Fruit fly (Drosophila melanogaster) S2 (cell line): ENCODE data around the gene TFAM.

Source experiments
- CG8478 ChIP-seq: fragments of >200 bp; optimal IDR thresholded peaks from 2 replicates; lab custom pipeline; 2018
- CTCF ChIP-seq, 2 experiments: fragments of >200 bp; optimal IDR thresholded peaks; 2 replicates each; lab custom pipeline; 2018

Gene TFAM

DNA sequence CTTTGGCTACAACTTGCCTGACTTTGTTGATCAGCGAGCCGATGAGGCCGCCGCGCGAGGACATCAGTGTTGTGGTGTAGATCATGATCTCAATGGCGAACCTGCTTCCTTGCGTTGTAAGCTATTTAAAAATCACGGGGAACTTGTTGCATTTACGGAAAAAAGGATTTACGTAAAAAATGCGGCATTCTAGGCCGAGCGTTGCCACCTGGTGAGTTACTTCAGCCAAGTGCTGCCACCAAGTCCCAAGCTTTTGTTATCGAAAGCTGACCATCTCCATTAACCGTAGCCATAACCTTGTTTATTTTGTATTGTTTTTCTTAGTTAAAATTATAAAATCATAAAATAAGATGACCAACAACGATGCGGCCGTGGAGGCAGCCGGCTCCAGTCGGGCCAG, at the start of gene TFAM, which contains the start of gene CG5412:
TSS of gene TFAM (minus strand) at position 222 of the 400 bp plus-strand sequence.
TSS of gene CG5412 (plus strand) at position 265 of the 400 bp plus-strand sequence.
- TF ChIP-seq CTCF (optimal IDR thresholded peaks at IDR 0.05; lab: Kevin White, UChicago) (peak in 1 of 2 experiments; percentile 31), CG8478 (lab: Kevin White, UChicago) (no peak)

DNA sequence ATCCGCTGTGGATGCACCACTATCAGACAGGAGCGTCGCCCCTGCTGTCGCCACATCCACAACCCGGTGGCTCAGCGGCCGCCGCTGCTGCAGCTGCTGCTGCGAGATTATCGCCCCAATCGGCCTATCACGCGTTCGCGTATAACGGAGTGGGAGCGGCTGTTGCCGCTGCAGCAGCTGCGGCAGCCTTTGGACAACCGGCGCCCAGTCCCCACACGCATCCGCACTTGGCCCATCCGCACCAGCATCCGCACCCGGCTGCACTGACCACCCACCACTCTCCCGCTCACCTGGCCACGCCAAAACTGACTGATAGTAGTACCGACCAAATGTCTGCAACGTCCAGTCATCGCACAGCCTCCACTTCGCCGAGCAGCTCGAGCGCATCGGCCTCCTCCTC, 49.3 kb upstream of the TFAM start:
- TF ChIP-seq CTCF (optimal IDR thresholded peaks at IDR 0.05; lab: Kevin White, UChicago) (no peak), CG8478 (lab: Kevin White, UChicago) (no peak)

- TF ChIP-seq CG8478 (lab: Kevin White, UChicago), result no peak
- TF ChIP-seq CTCF (optimal IDR thresholded peaks at IDR 0.05; lab: Kevin White, UChicago), result peak in 1 of 2 experiments; percentile 26
Measured at dm6 chr3R:20622297-20623168, 45.7 kb upstream of the TFAM start.

dm6 chr3R:20621805-20622286, 45.0 kb upstream of the TFAM start, which contains the start of gene H:
H (plus strand) TSS chr3R:20621938.
- TF ChIP-seq CG8478 (lab: Kevin White, UChicago), result no peak
- TF ChIP-seq CTCF (optimal IDR thresholded peaks at IDR 0.05; lab: Kevin White, UChicago), result peak in 1 of 2 experiments; percentile 39

DNA sequence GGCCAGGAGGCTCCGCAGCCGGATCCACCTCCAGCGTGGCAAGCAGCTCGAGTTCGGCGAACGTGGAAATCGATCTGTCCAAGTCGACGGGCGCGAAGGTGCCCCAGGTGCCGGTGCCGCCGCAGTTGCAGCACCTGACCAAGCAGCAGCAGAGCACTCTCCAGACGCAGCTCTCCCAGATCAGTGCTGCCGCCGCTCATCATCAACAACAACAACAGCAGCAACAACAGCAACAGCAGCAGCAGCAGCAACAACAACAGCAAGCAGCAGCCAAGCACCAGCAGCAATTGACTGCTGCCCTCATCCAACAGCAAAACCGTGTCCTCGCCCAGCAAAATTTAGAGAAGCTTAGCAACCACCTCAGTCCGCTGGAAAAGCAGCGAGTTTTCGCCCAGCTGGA, 42.1 kb upstream of the TFAM start:
- no peak for TF ChIP-seq CG8478 (lab: Kevin White, UChicago)
- no peak for TF ChIP-seq CTCF (optimal IDR thresholded peaks at IDR 0.05; lab: Kevin White, UChicago)

- TF ChIP-seq CG8478 (lab: Kevin White, UChicago) (no peak), CTCF (optimal IDR thresholded peaks at IDR 0.05; lab: Kevin White, UChicago) (no peak)
Measured at dm6 chr3R:20617583-20617982, 40.8 kb upstream of the TFAM start, which contains the start of gene CG5466. CG5466 (plus strand) TSS chr3R:20617883.

DNA sequence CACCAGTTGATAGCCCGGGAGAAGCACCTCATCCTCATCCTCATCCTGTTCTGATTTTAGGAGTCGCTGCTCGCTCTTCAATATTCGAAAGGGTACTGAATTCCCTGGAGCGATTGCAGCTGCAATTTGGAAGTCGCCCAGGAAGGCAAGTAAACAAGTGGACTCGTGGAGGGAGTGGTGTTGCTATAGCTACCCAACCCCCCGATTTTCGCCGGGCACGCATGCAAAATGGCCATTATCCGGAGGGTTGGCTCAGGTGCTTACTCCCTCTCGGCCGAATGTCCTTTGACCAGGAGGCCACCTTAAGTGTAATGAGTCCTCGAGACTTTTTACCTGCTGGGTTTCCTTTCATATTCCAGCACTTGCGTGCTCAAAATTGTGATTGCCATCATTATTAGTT, 40.0 kb upstream of the TFAM start, which contains the start of gene CG15923:
TSS of gene CG15923 (minus strand) at position 101 of the 400 bp plus-strand sequence.
- TF ChIP-seq CG8478 (lab: Kevin White, UChicago), result no peak
- TF ChIP-seq CTCF (optimal IDR thresholded peaks at IDR 0.05; lab: Kevin White, UChicago), result no peak

dm6 chr3R:20608199-20608598, 31.4 kb upstream of the TFAM start:
- TF ChIP-seq CG8478 (lab: Kevin White, UChicago), result no peak
- TF ChIP-seq CTCF (optimal IDR thresholded peaks at IDR 0.05; lab: Kevin White, UChicago), result no peak

- no peak for TF ChIP-seq CG8478 (lab: Kevin White, UChicago)
- no peak for TF ChIP-seq CTCF (optimal IDR thresholded peaks at IDR 0.05; lab: Kevin White, UChicago)
Measured at dm6 chr3R:20605562-20606155, 28.8 kb upstream of the TFAM start.

dm6 chr3R:20605078-20605477, 28.3 kb upstream of the TFAM start:
- TF ChIP-seq CG8478 (lab: Kevin White, UChicago) (no peak), CTCF (optimal IDR thresholded peaks at IDR 0.05; lab: Kevin White, UChicago) (no peak)

DNA sequence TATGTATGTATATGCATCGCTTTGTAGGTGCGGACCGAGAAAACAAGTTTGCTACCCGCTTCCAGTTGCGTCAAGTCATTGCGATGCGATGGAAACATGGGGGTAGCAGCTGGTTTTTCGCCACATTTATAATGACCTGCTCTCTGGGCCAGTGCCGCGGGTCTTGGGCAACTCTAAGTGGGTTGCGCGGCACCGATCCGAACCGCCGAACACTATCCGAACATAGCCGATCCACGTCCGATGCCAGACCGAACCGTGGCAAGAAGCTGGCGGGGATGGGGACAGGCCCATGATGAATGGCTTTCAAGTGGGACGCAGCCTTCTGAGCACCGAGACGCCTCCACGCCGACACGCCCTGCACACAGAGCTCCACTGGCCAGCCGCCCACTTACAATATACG, 27.3 kb upstream of the TFAM start:
- TF ChIP-seq CG8478 (lab: Kevin White, UChicago) (no peak), CTCF (optimal IDR thresholded peaks at IDR 0.05; lab: Kevin White, UChicago) (no peak)

DNA sequence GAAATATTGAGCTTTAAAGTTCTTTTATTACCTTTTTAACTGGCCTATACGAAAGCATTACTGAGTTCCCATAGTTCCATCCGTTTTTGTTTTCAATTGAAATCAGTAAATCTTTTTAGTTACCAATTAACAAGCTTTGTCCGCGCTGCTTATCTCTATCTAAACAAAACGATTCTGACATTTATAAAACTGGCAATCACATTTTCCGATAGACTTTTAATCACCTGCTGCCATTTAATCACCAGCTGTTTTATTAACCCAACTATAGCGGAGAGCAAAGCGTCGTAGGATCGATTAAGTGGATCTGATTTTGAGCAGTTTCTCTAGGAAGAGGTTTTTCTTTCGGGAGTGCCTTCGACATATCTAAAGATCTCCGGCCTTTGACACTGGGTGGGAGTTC, 25.8 kb upstream of the TFAM start:
- TF ChIP-seq CG8478 (lab: Kevin White, UChicago), result no peak
- no peak for TF ChIP-seq CTCF (optimal IDR thresholded peaks at IDR 0.05; lab: Kevin White, UChicago)

DNA sequence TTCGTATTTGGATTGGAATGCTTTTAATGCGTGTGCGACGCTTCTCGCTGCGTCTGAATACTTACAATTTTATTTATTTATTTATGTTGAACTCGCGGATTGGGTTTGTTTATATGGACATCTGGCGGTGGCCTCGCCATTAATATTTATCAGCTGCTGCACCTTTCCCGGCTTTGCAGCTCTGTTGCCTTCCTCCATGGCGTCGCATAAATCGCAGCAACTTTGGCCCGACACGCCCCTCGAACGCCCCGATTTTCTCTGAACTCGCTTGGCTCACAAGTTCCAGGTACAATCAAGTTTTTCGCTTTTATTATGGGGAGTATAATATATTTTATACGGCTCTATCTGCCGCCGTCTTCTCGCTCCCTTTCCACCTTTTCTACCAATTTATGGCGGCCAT, 23.3 kb upstream of the TFAM start:
- TF ChIP-seq CG8478 (lab: Kevin White, UChicago) (no peak), CTCF (optimal IDR thresholded peaks at IDR 0.05; lab: Kevin White, UChicago) (no peak)

dm6 chr3R:20597407-20598325, 20.9 kb upstream of the TFAM start:
- TF ChIP-seq CTCF (optimal IDR thresholded peaks at IDR 0.05; lab: Kevin White, UChicago) (no peak), CG8478 (lab: Kevin White, UChicago) (no peak)
